Worm (Caenorhabditis elegans): ENCODE data around the gene T16G12.1.

ce11 chrIII:9997890-9998289 lies 51.8 kb downstream of the T16G12.1 start, which contains the start of gene pqn-8:
- TF ChIP-seq T22C8.4 (GFP tag; IDR thresholded peaks at IDR 0.05) (no peak), cog-1 (tag; optimal IDR thresholded peaks at IDR 0.05) (no peak), ref-1 (GFP tag; conservative IDR thresholded peaks at IDR 0.05) (no peak)

Measured in whole organism, midembryonic.